Worm (Caenorhabditis elegans) whole organism, L3 larva: Measurements from ENCODE around the gene F54H12.10.
A peak's percentile ranks its signal among the peaks of the same experiment; 100 is the strongest.

ENCODE experiments used
- R02D3.7 ChIP-seq: fragments of 150-350 bp; optimal IDR thresholded peaks from 2 replicates; lab custom pipeline; 2014; ENCODE audit warnings: missing biosample characterization, missing genetic modification characterization
- ZK546.5 ChIP-seq: sonication (generic microtip); optimal IDR thresholded peaks from 2 replicates; lab custom pipeline; 2017; ENCODE audit warnings: missing biosample characterization, missing genetic modification characterization
- aly-2 ChIP-seq: fragments of 150-350 bp; optimal IDR thresholded peaks from 2 replicates; lab custom pipeline; 2014; ENCODE audit warnings: missing biosample characterization, missing genetic modification characterization
- ama-1 ChIP-seq: fragments of 150-350 bp; optimal IDR thresholded peaks from 2 replicates; lab custom pipeline; 2018
- ceh-16 ChIP-seq: sonication (generic microtip); optimal IDR thresholded peaks from 2 replicates; lab custom pipeline; 2017; ENCODE audit warnings: missing biosample characterization, missing genetic modification characterization
- ceh-28 ChIP-seq: fragments of 150-350 bp; optimal IDR thresholded peaks from 2 replicates; lab custom pipeline; 2014; ENCODE audit warnings: missing biosample characterization, missing genetic modification reagents, missing genetic modification characterization
- ceh-82 ChIP-seq: fragments of 150-350 bp; optimal IDR thresholded peaks from 2 replicates; lab custom pipeline; 2014; ENCODE audit warnings: missing biosample characterization, missing genetic modification characterization
- ceh-9 ChIP-seq: sonication (generic microtip); optimal IDR thresholded peaks from 2 replicates; lab custom pipeline; 2018; ENCODE audit warnings: missing biosample characterization, missing genetic modification characterization
- daf-12 ChIP-seq: fragments of 150-350 bp; optimal IDR thresholded peaks from 2 replicates; lab custom pipeline; 2014; ENCODE audit warnings: missing biosample characterization, missing genetic modification reagents, missing genetic modification characterization
- egl-27 ChIP-seq: sonication (generic microtip); optimal IDR thresholded peaks from 4 replicates; lab custom pipeline; 2017; ENCODE audit warnings: missing biosample characterization, missing genetic modification reagents, missing genetic modification characterization
- egl-5 ChIP-seq: fragments of 150-350 bp; optimal IDR thresholded peaks from 2 replicates; lab custom pipeline; 2017; ENCODE audit warnings: missing biosample characterization, missing genetic modification reagents, missing genetic modification characterization, inconsistent platforms
- elt-1 ChIP-seq: fragments of 150-350 bp; optimal IDR thresholded peaks from 2 replicates; lab custom pipeline; 2014; ENCODE audit warnings: missing biosample characterization, missing genetic modification characterization
- elt-2 ChIP-seq: sonication (generic microtip); optimal IDR thresholded peaks from 2 replicates; lab custom pipeline; 2016; ENCODE audit warnings: missing genetic modification reagents, mild to moderate bottlenecking, missing genetic modification characterization, missing compliant biosample characterization
- elt-3 ChIP-seq, 3 experiments: fragments of 150-350 bp in 1 of 3; sonication (generic microtip) in 2 of 3; optimal IDR thresholded peaks; 2 replicates in 2 of 3; 4 replicates in 1 of 3; lab custom pipeline; 2014 to 2017; ENCODE audit warnings: missing biosample characterization in 3 of 3, missing genetic modification characterization in 3 of 3
- eor-1 ChIP-seq, 2 experiments: fragments of 150-350 bp; optimal IDR thresholded peaks; 2 replicates each; lab custom pipeline; 2014 to 2018; ENCODE audit warnings: missing biosample characterization in 2 of 2, missing genetic modification characterization in 2 of 2
- fkh-10 ChIP-seq: sonication (generic microtip); optimal IDR thresholded peaks from 2 replicates; lab custom pipeline; 2017; ENCODE audit warnings: missing biosample characterization, missing genetic modification reagents, missing genetic modification characterization
- fkh-2 ChIP-seq: fragments of 150-350 bp; optimal IDR thresholded peaks from 2 replicates; lab custom pipeline; 2014; ENCODE audit warnings: missing biosample characterization, missing genetic modification reagents, missing genetic modification characterization
- fos-1 ChIP-seq: fragments of 150-350 bp; optimal IDR thresholded peaks from 2 replicates; lab custom pipeline; 2014; ENCODE audit warnings: missing biosample characterization, missing genetic modification characterization
- hmg-11 ChIP-seq: sonication (generic microtip); optimal IDR thresholded peaks from 2 replicates; lab custom pipeline; 2016; ENCODE audit warnings: missing genetic modification characterization, missing compliant biosample characterization
- jun-1 ChIP-seq: fragments of 150-350 bp; optimal IDR thresholded peaks from 2 replicates; lab custom pipeline; 2014; ENCODE audit warnings: missing biosample characterization, missing genetic modification reagents, missing genetic modification characterization
- lin-15B ChIP-seq: fragments of 150-350 bp; optimal IDR thresholded peaks from 2 replicates; lab custom pipeline; 2014; ENCODE audit warnings: missing biosample characterization, missing genetic modification characterization
- lin-39 ChIP-seq: fragments of 150-350 bp; optimal IDR thresholded peaks from 2 replicates; lab custom pipeline; 2018; ENCODE audit warnings: missing biosample characterization, missing genetic modification reagents, missing genetic modification characterization
- mdl-1 ChIP-seq: fragments of 150-350 bp; optimal IDR thresholded peaks from 2 replicates; lab custom pipeline; 2014; ENCODE audit warnings: missing biosample characterization, missing genetic modification characterization
- nfya-1 ChIP-seq: sonication (generic microtip); optimal IDR thresholded peaks from 2 replicates; lab custom pipeline; 2017; ENCODE audit warnings: missing genetic modification characterization, mild to moderate bottlenecking, missing compliant biosample characterization, antibody characterized with exemption, moderate library complexity; ENCODE audit not compliant: insufficient read depth
- nhr-12 ChIP-seq: fragments of 150-350 bp; optimal IDR thresholded peaks from 2 replicates; lab custom pipeline; 2014; ENCODE audit warnings: missing biosample characterization, missing genetic modification characterization
- nhr-23 ChIP-seq: fragments of 150-350 bp; optimal IDR thresholded peaks from 2 replicates; lab custom pipeline; 2014; ENCODE audit warnings: missing biosample characterization, missing genetic modification reagents, missing genetic modification characterization
- nhr-237 ChIP-seq: fragments of 150-350 bp; optimal IDR thresholded peaks from 2 replicates; lab custom pipeline; 2014; ENCODE audit warnings: missing biosample characterization, missing genetic modification characterization
- nhr-25 ChIP-seq: sonication (generic microtip); optimal IDR thresholded peaks from 2 replicates; lab custom pipeline; 2017; ENCODE audit warnings: missing biosample characterization, missing genetic modification characterization
- nhr-28 ChIP-seq: fragments of 150-350 bp; optimal IDR thresholded peaks from 2 replicates; lab custom pipeline; 2014; ENCODE audit warnings: missing biosample characterization, missing genetic modification characterization
- nhr-43 ChIP-seq: sonication (generic microtip); optimal IDR thresholded peaks from 2 replicates; lab custom pipeline; 2016; ENCODE audit warnings: mild to moderate bottlenecking, missing genetic modification characterization, missing compliant biosample characterization; ENCODE audit not compliant: poor library complexity, severe bottlenecking
- nhr-67 ChIP-seq: fragments of 150-350 bp; optimal IDR thresholded peaks from 2 replicates; lab custom pipeline; 2014; ENCODE audit warnings: missing biosample characterization, missing genetic modification characterization
- nhr-76 ChIP-seq: fragments of 150-350 bp; sonication (generic microtip); optimal IDR thresholded peaks from 5 replicates; lab custom pipeline; 2014; ENCODE audit warnings: missing biosample characterization, missing genetic modification characterization
- nhr-77 ChIP-seq: fragments of 150-350 bp; optimal IDR thresholded peaks from 2 replicates; lab custom pipeline; 2014; ENCODE audit warnings: missing biosample characterization, missing genetic modification characterization
- pha-4 ChIP-seq: fragments of 150-350 bp; optimal IDR thresholded peaks from 2 replicates; lab custom pipeline; 2014; ENCODE audit warnings: missing biosample characterization, missing genetic modification reagents, missing genetic modification characterization
- sea-2 ChIP-seq: fragments of 150-350 bp; sonication (generic microtip); optimal IDR thresholded peaks from 4 replicates; lab custom pipeline; 2014; ENCODE audit warnings: missing biosample characterization, missing genetic modification reagents, missing genetic modification characterization
- skn-1 ChIP-seq: fragments of 150-350 bp; optimal IDR thresholded peaks from 2 replicates; lab custom pipeline; 2014; ENCODE audit warnings: missing biosample characterization, missing genetic modification characterization
- snpc-4 ChIP-seq: fragments of 150-350 bp; optimal IDR thresholded peaks from 2 replicates; lab custom pipeline; 2014; ENCODE audit warnings: missing biosample characterization, missing genetic modification characterization
- tbx-2 ChIP-seq: sonication (generic microtip); optimal IDR thresholded peaks from 2 replicates; lab custom pipeline; 2016; ENCODE audit warnings: mild to moderate bottlenecking, missing genetic modification characterization, missing compliant biosample characterization
- unc-39 ChIP-seq: sonication (generic microtip); optimal IDR thresholded peaks from 4 replicates; lab custom pipeline; 2017; ENCODE audit warnings: missing biosample characterization, missing genetic modification characterization
- unc-62 ChIP-seq: fragments of 150-350 bp; sonication (generic microtip); optimal IDR thresholded peaks from 4 replicates; lab custom pipeline; 2014; ENCODE audit warnings: missing biosample characterization, missing genetic modification reagents, missing genetic modification characterization
- ztf-4 ChIP-seq: fragments of 150-350 bp; optimal IDR thresholded peaks from 2 replicates; lab custom pipeline; 2014; ENCODE audit warnings: missing biosample characterization, missing genetic modification characterization

F54H12.10 gene

ce11 chrIII:7986585-7987171 lies 27.9 kb upstream of the F54H12.10 start, which contains the start of gene hrpk-2:
TSS of gene hrpk-2 (plus strand) at chrIII:7987121.
- TF ChIP-seq nhr-43 (tag; lab: Kevin White, UChicago) = no peak
- TF ChIP-seq fkh-2 (tag; lab: Kevin White, UChicago) = no peak
- no peak for TF ChIP-seq ceh-28
- TF ChIP-seq ceh-16 = no peak
- no peak for TF ChIP-seq unc-39 (tag; lab: Kevin White, UChicago)
- no peak for TF ChIP-seq nhr-77 (tag; lab: Kevin White, UChicago)
- TF ChIP-seq nhr-23 = no peak
- no peak for TF ChIP-seq ZK546.5 (tag; lab: Kevin White, UChicago)
- TF ChIP-seq fkh-10 = no peak
- TF ChIP-seq ztf-4 = no peak
- TF ChIP-seq nhr-237 (tag; lab: Kevin White, UChicago) = no peak
- TF ChIP-seq nhr-28 (tag; lab: Kevin White, UChicago) = no peak
- TF ChIP-seq nhr-25 = no peak
- TF ChIP-seq ama-1 (lab: Kevin White, UChicago) = no peak
- no peak for TF ChIP-seq eor-1 (tag; optimal IDR thresholded peaks at IDR 0.05; lab: Kevin White, UChicago)
- TF ChIP-seq skn-1 (tag; lab: Kevin White, UChicago) = no peak
- no peak for TF ChIP-seq ceh-82 (tag; lab: Kevin White, UChicago)
- TF ChIP-seq, all 47 proteins: peak for 0

ce11 chrIII:7981938-7982337 lies 23.2 kb upstream of the F54H12.10 start:
- no peak for TF ChIP-seq eor-1 (tag; optimal IDR thresholded peaks at IDR 0.05; lab: Kevin White, UChicago)
- TF ChIP-seq sea-2 (GFP tag; lab: Kevin White, UChicago) = no peak
- no peak for TF ChIP-seq elt-3 (tag; optimal IDR thresholded peaks at IDR 0.05; lab: Kevin White, UChicago)
- TF ChIP-seq ceh-28 = no peak
- TF ChIP-seq unc-62 = no peak
- no peak for TF ChIP-seq ceh-9 (tag; lab: Kevin White, UChicago)
- TF ChIP-seq lin-15B (tag; lab: Kevin White, UChicago) = no peak
- no peak for TF ChIP-seq lin-39 (tag; lab: Kevin White, UChicago)
- no peak for TF ChIP-seq R02D3.7 (tag; lab: Kevin White, UChicago)
- no peak for TF ChIP-seq nhr-67 (tag; lab: Kevin White, UChicago)
- TF ChIP-seq tbx-2 (tag; lab: Kevin White, UChicago) = no peak
- no peak for TF ChIP-seq nhr-76 (tag; lab: Kevin White, UChicago)
- TF ChIP-seq skn-1 (tag; lab: Kevin White, UChicago) = no peak
- no peak for TF ChIP-seq aly-2 (tag; lab: Kevin White, UChicago)
- TF ChIP-seq ztf-4 = no peak
- no peak for TF ChIP-seq nhr-28 (tag; lab: Kevin White, UChicago)

ce11 chrIII:7981233-7981632 lies 22.5 kb upstream of the F54H12.10 start:
- TF ChIP-seq nhr-23 (no peak), lin-39 (tag; lab: Kevin White, UChicago) (no peak), nhr-77 (tag; lab: Kevin White, UChicago) (no peak), mdl-1 (tag; lab: Kevin White, UChicago) (no peak), egl-27 (tag; lab: Kevin White, UChicago) (no peak), lin-15B (tag; lab: Kevin White, UChicago) (no peak), nhr-76 (tag; lab: Kevin White, UChicago) (no peak), ceh-28 (no peak), nhr-237 (tag; lab: Kevin White, UChicago) (no peak), elt-1 (no peak)

- TF ChIP-seq nhr-25 = no peak
- TF ChIP-seq ama-1 (lab: Kevin White, UChicago) = peak; percentile 28
- TF ChIP-seq lin-39 (tag; lab: Kevin White, UChicago) = peak; percentile 26
- TF ChIP-seq, all 47 proteins: peak for 2
These were observed 20.9 kb upstream of the F54H12.10 start, which contains the start of gene clp-1 for ce11 chrIII:7979659-7980058. TSS of gene clp-1 (plus strand) at chrIII:7979959.

- TF ChIP-seq ZK546.5 (tag; lab: Kevin White, UChicago) = no peak
- TF ChIP-seq elt-3 (tag; optimal IDR thresholded peaks at IDR 0.05; lab: Kevin White, UChicago) = no peak
- no peak for TF ChIP-seq ceh-9 (tag; lab: Kevin White, UChicago)
- TF ChIP-seq hmg-11 = peak; percentile 43
- no peak for TF ChIP-seq nhr-67 (tag; lab: Kevin White, UChicago)
- no peak for TF ChIP-seq aly-2 (tag; lab: Kevin White, UChicago)
- no peak for TF ChIP-seq nhr-23
- peak; percentile 95 for TF ChIP-seq pha-4 (tag; lab: Kevin White, UChicago)
- no peak for TF ChIP-seq jun-1 (tag; lab: Kevin White, UChicago)
- TF ChIP-seq nfya-1 (tag; lab: Kevin White, UChicago) = peak; percentile 57
- no peak for TF ChIP-seq nhr-43 (tag; lab: Kevin White, UChicago)
- peak; percentile 64 for TF ChIP-seq egl-5 (tag; lab: Kevin White, UChicago)
- TF ChIP-seq ceh-16 = no peak
- no peak for TF ChIP-seq nhr-12 (tag; lab: Kevin White, UChicago)
- peak; percentile 10 for TF ChIP-seq lin-15B (tag; lab: Kevin White, UChicago)
- TF ChIP-seq daf-12 (tag; lab: Kevin White, UChicago) = no peak
- no peak for TF ChIP-seq lin-39 (tag; lab: Kevin White, UChicago)
- no peak for TF ChIP-seq fos-1 (tag; lab: Kevin White, UChicago)
- TF ChIP-seq nhr-28 (tag; lab: Kevin White, UChicago) = no peak
- TF ChIP-seq nhr-77 (tag; lab: Kevin White, UChicago) = no peak
- no peak for TF ChIP-seq fkh-10
- no peak for TF ChIP-seq snpc-4 (tag; lab: Kevin White, UChicago)
- TF ChIP-seq nhr-25 = peak; percentile 71
- no peak for TF ChIP-seq sea-2 (GFP tag; lab: Kevin White, UChicago)
- TF ChIP-seq elt-2 (tag; lab: Kevin White, UChicago) = peak; percentile 63
- TF ChIP-seq nhr-76 (tag; lab: Kevin White, UChicago) = no peak
These were observed 20.0 kb upstream of the F54H12.10 start for ce11 chrIII:7978723-7979122.
